Worm (Caenorhabditis elegans): Measurements from ENCODE around the gene T02C12.5.

DNA sequence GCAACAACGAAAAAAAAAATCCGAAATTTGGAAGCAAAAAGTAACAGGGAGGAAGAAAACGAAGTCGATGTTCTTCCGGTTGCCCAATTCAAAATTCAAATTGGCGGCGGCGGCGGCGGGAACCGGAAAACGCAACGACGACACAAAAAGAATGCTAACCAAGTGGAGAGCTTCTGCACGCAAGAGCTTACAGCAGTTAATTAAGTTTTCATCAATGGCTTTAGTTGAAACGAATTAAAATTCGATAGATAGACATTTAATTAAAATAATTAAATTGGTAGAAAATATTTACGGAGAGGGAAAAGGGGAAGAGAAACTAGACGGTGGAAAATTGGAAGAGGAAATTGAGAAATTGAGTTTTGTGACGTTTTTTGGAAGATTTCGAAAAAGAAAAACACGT is 42.3 kb upstream of the T02C12.5 start:
- TF ChIP-seq him-1 (tag; optimal IDR thresholded peaks at IDR 0.05) (no peak), dao-5 (tag; optimal IDR thresholded peaks at IDR 0.05) (no peak)
